Worm (Caenorhabditis elegans): Measurements from ENCODE around the gene F58F9.4.
A peak's percentile ranks its signal among the peaks of the same experiment; 100 is the strongest.

F58F9.4 gene

ce11 chrIV:6206294-6206776, 24.5 kb upstream of the F58F9.4 start, which contains the start of gene C49A9.10 (continued):
- no peak for TF ChIP-seq mxl-3 (GFP tag; optimal IDR thresholded peaks at IDR 0.05)
- TF ChIP-seq nhr-76 (tag; optimal IDR thresholded peaks at IDR 0.05): no peak
- TF ChIP-seq F44E2.7 (GFP tag; IDR thresholded peaks at IDR 0.05): no peak
- TF ChIP-seq Y75B8A.6 (GFP tag; IDR thresholded peaks at IDR 0.05): no peak
- peak; percentile 98 for TF ChIP-seq dpl-1 (GFP tag; optimal IDR thresholded peaks at IDR 0.05)
- no peak for TF ChIP-seq ztf-11 (tag; optimal IDR thresholded peaks at IDR 0.05)
- peak; percentile 3 for TF ChIP-seq nhr-11 (tag; optimal IDR thresholded peaks at IDR 0.05)
- peak; percentile 52 for TF ChIP-seq aha-1 (tag)
- no peak for TF ChIP-seq fos-1 (tag; optimal IDR thresholded peaks at IDR 0.05)
- peak in 1 of 2 experiments; percentile 57 for TF ChIP-seq daf-16 (GFP tag; optimal IDR thresholded peaks at IDR 0.05)
- peak; percentile 69 for TF ChIP-seq daf-16 (tag; optimal IDR thresholded peaks at IDR 0.05)
- TF ChIP-seq mxl-2 (GFP tag; conservative IDR thresholded peaks at IDR 0.05): no peak
- peak; percentile 38 for TF ChIP-seq spr-1 (tag; optimal IDR thresholded peaks at IDR 0.05)
- TF ChIP-seq vab-7 (GFP tag; IDR thresholded peaks at IDR 0.05): no peak
- no peak for TF ChIP-seq ces-1 (GFP tag; optimal IDR thresholded peaks at IDR 0.05)
- TF ChIP-seq ceh-44 (GFP tag; IDR thresholded peaks at IDR 0.05): peak; percentile 52; the same call in 1 of the 2 replicates
- TF ChIP-seq hlh-30 (tag; optimal IDR thresholded peaks at IDR 0.05; ENCODE audit: insufficient read depth): peak; percentile 77
- peak; percentile 27 for TF ChIP-seq fkh-10 (GFP tag; optimal IDR thresholded peaks at IDR 0.05)
- TF ChIP-seq pqm-1 (tag; optimal IDR thresholded peaks at IDR 0.05): no peak
- TF ChIP-seq attf-4 (tag; optimal IDR thresholded peaks at IDR 0.05): no peak
- TF ChIP-seq unc-130 (GFP tag; optimal IDR thresholded peaks at IDR 0.05): peak; percentile 89
- no peak for TF ChIP-seq ceh-62 (tag; optimal IDR thresholded peaks at IDR 0.05)
- no peak for TF ChIP-seq T26A8.4 (GFP tag; IDR thresholded peaks at IDR 0.05)
- TF ChIP-seq nhr-28 (tag; optimal IDR thresholded peaks at IDR 0.05): no peak
- TF ChIP-seq ceh-28 (tag; optimal IDR thresholded peaks at IDR 0.05): no peak
- TF ChIP-seq daf-19 (GFP tag; conservative IDR thresholded peaks at IDR 0.05): no peak
- TF ChIP-seq ztf-7 (tag; optimal IDR thresholded peaks at IDR 0.05): peak; percentile 55
- TF ChIP-seq lin-39 (tag; optimal IDR thresholded peaks at IDR 0.05): no peak
- TF ChIP-seq mep-1 (tag; optimal IDR thresholded peaks at IDR 0.05): peak; percentile 76
- peak in 1 of 2 experiments; percentile 13 for TF ChIP-seq unc-62 (GFP tag; optimal IDR thresholded peaks at IDR 0.05 in 1 of 2)
- no peak for TF ChIP-seq unc-62 (tag; optimal IDR thresholded peaks at IDR 0.05)
- TF ChIP-seq ceh-82 (tag; optimal IDR thresholded peaks at IDR 0.05): no peak
- no peak for TF ChIP-seq php-3 (GFP tag; IDR thresholded peaks at IDR 0.05)
- no peak for TF ChIP-seq lin-1 (GFP tag; IDR thresholded peaks at IDR 0.05)
- TF ChIP-seq R02D3.7 (tag; optimal IDR thresholded peaks at IDR 0.05): no peak
- TF ChIP-seq nhr-6 (tag; optimal IDR thresholded peaks at IDR 0.05): no peak
- TF ChIP-seq rbr-2 (tag; optimal IDR thresholded peaks at IDR 0.05): peak; percentile 70
- 0 out of 2 replicates have a peak, but pooled peaks have one; percentile 43 for TF ChIP-seq pha-4 (GFP tag; IDR thresholded peaks at IDR 0.05)
- TF ChIP-seq pha-4 (tag; optimal IDR thresholded peaks at IDR 0.05): peak; percentile 36
- peak; percentile 95 for TF ChIP-seq snpc-1.2 (GFP tag; IDR thresholded peaks at IDR 0.05)
- TF ChIP-seq saeg-2 (GFP tag; IDR thresholded peaks at IDR 0.05): no peak
- TF ChIP-seq nhr-42 (GFP tag; IDR thresholded peaks at IDR 0.05): no peak
- TF ChIP-seq daf-8 (GFP tag; IDR thresholded peaks at IDR 0.05): no peak
- TF ChIP-seq D1046.2 (GFP tag; IDR thresholded peaks at IDR 0.05): no peak
- TF ChIP-seq ceh-32 (tag; optimal IDR thresholded peaks at IDR 0.05; ENCODE audit: poor library complexity): no peak
- peak; percentile 74; the same call in 1 of the 2 replicates for TF ChIP-seq Y48G9A.11 (GFP tag; IDR thresholded peaks at IDR 0.05)
- no peak for TF ChIP-seq lim-7 (GFP tag; IDR thresholded peaks at IDR 0.05)
- no peak for TF ChIP-seq daf-12 (tag; optimal IDR thresholded peaks at IDR 0.05)
- no peak for TF ChIP-seq F26F4.8 (GFP tag; conservative IDR thresholded peaks at IDR 0.05)
- TF ChIP-seq nhr-25 (tag; optimal IDR thresholded peaks at IDR 0.05; ENCODE audit: borderline replicate concordance, insufficient read depth): no peak
- TF ChIP-seq tag-97 (GFP tag; IDR thresholded peaks at IDR 0.05): no peak
- no peak for TF ChIP-seq nhr-237 (tag; optimal IDR thresholded peaks at IDR 0.05)
- peak; percentile 83 for TF ChIP-seq dmd-9 (GFP tag; IDR thresholded peaks at IDR 0.05)
- no peak for TF ChIP-seq egl-43 (GFP tag; IDR thresholded peaks at IDR 0.05)

Data from whole organism, L4 larva.